Fruit fly (Drosophila melanogaster): ENCODE measurements around the gene CG7115.
A peak's percentile ranks its signal among the peaks of the same experiment; 100 is the strongest.

CG7115 gene

DNA sequence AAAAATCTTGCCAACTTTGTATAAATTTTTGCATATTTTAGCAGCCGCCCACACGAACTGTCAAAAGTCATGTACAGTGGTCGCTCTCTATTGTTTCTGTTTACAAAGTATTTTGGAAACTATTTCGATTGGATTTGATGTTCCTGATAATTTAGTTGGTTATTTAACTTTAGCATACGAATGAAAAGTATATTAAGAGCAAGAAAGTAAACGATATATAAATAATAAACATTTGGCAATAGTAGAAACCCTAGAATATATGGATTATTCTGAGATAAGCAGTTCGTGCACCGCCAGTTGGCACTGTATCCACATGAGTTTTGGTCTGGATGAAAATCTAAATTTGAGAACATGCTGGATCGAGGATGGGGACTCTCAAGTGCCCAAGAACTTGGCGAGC is 12.3 kb downstream of the CG7115 start:
- TF ChIP-seq sens (GFP tag) (peak; percentile 75), Fer2 (tag; optimal IDR thresholded peaks at IDR 0.05) (no peak), CG12942 (GFP tag; optimal IDR thresholded peaks at IDR 0.05) (no peak), grau (tag; optimal IDR thresholded peaks at IDR 0.05) (peak; percentile 72), CG2678 (tag; optimal IDR thresholded peaks at IDR 0.05) (peak; percentile 16), CG17361 (GFP tag; IDR thresholded peaks at IDR 0.05) (0 out of 3 replicates have a peak, but pooled peaks have one; percentile 13), CG18599 (GFP tag; optimal IDR thresholded peaks at IDR 0.05) (peak; percentile 30), CG2120 (GFP tag; optimal IDR thresholded peaks at IDR 0.05) (peak; percentile 32), CG12219 (GFP tag; optimal IDR thresholded peaks at IDR 0.05) (no peak), otp (GFP tag; IDR thresholded peaks at IDR 0.05) (no peak), da (GFP tag; optimal IDR thresholded peaks at IDR 0.05) (no peak), gem (tag; optimal IDR thresholded peaks at IDR 0.05) (peak; percentile 16), vvl (GFP tag; IDR thresholded peaks at IDR 0.05) (0 out of 2 replicates have a peak, but pooled peaks have one; percentile 8), Hr51 (GFP tag; optimal IDR thresholded peaks at IDR 0.05) (peak in 1 of 2 experiments; percentile 37), CG6689 (GFP tag; IDR thresholded peaks at IDR 0.05) (0 out of 2 replicates have a peak, but pooled peaks have one; percentile 13), row (GFP tag; IDR thresholded peaks at IDR 0.05) (peak; percentile 54)

DNA sequence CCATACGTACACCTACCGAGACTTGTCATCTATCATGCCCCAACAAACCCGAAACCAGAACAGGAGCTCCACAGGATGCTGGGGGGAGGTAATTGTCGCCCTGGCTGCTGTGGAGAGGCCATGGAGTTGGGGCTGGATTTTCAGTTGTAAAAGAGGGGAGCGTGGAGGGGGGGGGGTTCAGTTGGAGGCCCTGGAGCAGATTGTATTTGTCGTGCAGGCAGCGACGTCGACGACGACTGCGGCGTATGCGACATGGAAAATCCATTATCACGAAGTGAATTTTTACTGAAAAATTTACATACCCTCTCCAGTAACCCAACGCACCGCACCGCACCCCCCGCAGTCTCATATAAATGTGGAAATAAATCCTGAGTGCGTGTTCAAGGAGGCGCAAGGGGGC is 12.7 kb downstream of the CG7115 start:
- no peak for TF ChIP-seq NFAT (GFP tag; IDR thresholded peaks at IDR 0.05)
- no peak for TF ChIP-seq CG12659 (GFP tag; optimal IDR thresholded peaks at IDR 0.05)
- peak; percentile 83 for TF ChIP-seq crol (GFP tag; IDR thresholded peaks at IDR 0.05)
- TF ChIP-seq H15 (GFP tag; IDR thresholded peaks at IDR 0.05) = peak; percentile 15; the same call in 1 of the 3 replicates
- TF ChIP-seq CG16779 (GFP tag; IDR thresholded peaks at IDR 0.05) = 0 out of 2 replicates have a peak, but pooled peaks have one; percentile 3
- 0 out of 3 replicates have a peak, but pooled peaks have one; percentile 21 for TF ChIP-seq ci (GFP tag; IDR thresholded peaks at IDR 0.05)
- TF ChIP-seq Adf1 (GFP tag; IDR thresholded peaks at IDR 0.05) = peak; percentile 76; the same call in 1 of the 2 replicates
- TF ChIP-seq Ets65A (GFP tag) = peak; percentile 42
- no peak for TF ChIP-seq Bgb (GFP tag; IDR thresholded peaks at IDR 0.05; ENCODE audit: partially characterized antibody)
- 0 out of 4 replicates have a peak, but pooled peaks have one; percentile 27 for TF ChIP-seq chinmo (GFP tag; IDR thresholded peaks at IDR 0.05; ENCODE audit: partially characterized antibody)
- TF ChIP-seq kay (GFP tag; optimal IDR thresholded peaks at IDR 0.05) = no peak
- TF ChIP-seq abd-A (tag; optimal IDR thresholded peaks at IDR 0.05) = peak; percentile 37
- peak; percentile 69 for TF ChIP-seq Med (GFP tag)

dm6 chr2L:7838024-7838423 is 17.1 kb downstream of the CG7115 start:
- TF ChIP-seq CG15269 (tag; optimal IDR thresholded peaks at IDR 0.05) (peak; percentile 18), CG9932 (GFP tag; IDR thresholded peaks at IDR 0.05) (0 out of 2 replicates have a peak, but pooled peaks have one; percentile 15), pzg (GFP tag; optimal IDR thresholded peaks at IDR 0.05) (no peak), CG13424 (tag; optimal IDR thresholded peaks at IDR 0.05) (peak; percentile 22), lmd (GFP tag; IDR thresholded peaks at IDR 0.05) (peak; percentile 34; the same call in 1 of the 2 replicates), NFAT (GFP tag; IDR thresholded peaks at IDR 0.05) (0 out of 2 replicates have a peak, but pooled peaks have one; percentile 4), CG9727 (GFP tag; optimal IDR thresholded peaks at IDR 0.05) (peak; percentile 13), cwo (GFP tag; optimal IDR thresholded peaks at IDR 0.05) (peak; percentile 30), CG18599 (GFP tag; optimal IDR thresholded peaks at IDR 0.05) (peak; percentile 18), slbo (GFP tag; IDR thresholded peaks at IDR 0.05) (0 out of 2 replicates have a peak, but pooled peaks have one; percentile 35), CG10431 (GFP tag; optimal IDR thresholded peaks at IDR 0.05) (no peak), dmrt99B (tag; optimal IDR thresholded peaks at IDR 0.05) (peak; percentile 40), kay (GFP tag; optimal IDR thresholded peaks at IDR 0.05) (no peak), Fer1 (GFP tag; optimal IDR thresholded peaks at IDR 0.05) (peak; percentile 4), CG11504 (tag; optimal IDR thresholded peaks at IDR 0.05) (peak; percentile 51), Ptx1 (GFP tag; IDR thresholded peaks at IDR 0.05) (0 out of 2 replicates have a peak, but pooled peaks have one; percentile 18), chif (GFP tag; optimal IDR thresholded peaks at IDR 0.05) (no peak), CG14014 (GFP tag; IDR thresholded peaks at IDR 0.05) (peak; percentile 19; the same call in 1 of the 2 replicates), CG17385 (GFP tag; optimal IDR thresholded peaks at IDR 0.05) (peak; percentile 9), Oli (tag; optimal IDR thresholded peaks at IDR 0.05) (peak; percentile 32), org-1 (GFP tag; optimal IDR thresholded peaks at IDR 0.05) (peak; percentile 10), Ets65A (GFP tag) (peak; percentile 55), grau (tag; optimal IDR thresholded peaks at IDR 0.05) (peak; percentile 39)
